Fruit fly (Drosophila melanogaster) whole organism, embryonic: ENCODE measurements around the gene VhaAC45RP.

Source experiments
- CG11696 ChIP-seq: fragments of 200-800 bp; sonication (Bioruptor generic); IDR thresholded peaks from 2 replicates; pipeline ENCODE4 v1.3.6; 2022; ENCODE audit warnings: missing biosample characterization, missing genetic modification characterization
- CG12219 ChIP-seq: fragments of 200-800 bp; sonication (Bioruptor generic); optimal IDR thresholded peaks from 3 replicates; lab custom pipeline; 2018; ENCODE audit warnings: missing biosample characterization, mild to moderate bottlenecking, missing genetic modification characterization
- CG1529 ChIP-seq: fragments of 200-800 bp; sonication (Bioruptor generic); optimal IDR thresholded peaks from 3 replicates; lab custom pipeline; 2018; ENCODE audit warnings: missing biosample characterization, missing genetic modification characterization
- CG1602 ChIP-seq: fragments of 200-800 bp; sonication (Bioruptor generic); optimal IDR thresholded peaks from 3 replicates; lab custom pipeline; 2016; ENCODE audit warnings: missing biosample characterization, missing genetic modification characterization
- CG1647 ChIP-seq: fragments of 200-800 bp; sonication (Bioruptor generic); optimal IDR thresholded peaks from 3 replicates; lab custom pipeline; 2016; ENCODE audit warnings: missing biosample characterization, missing genetic modification characterization
- CG18476 ChIP-seq: fragments of 200-800 bp; sonication (Bioruptor generic); optimal IDR thresholded peaks from 2 replicates; lab custom pipeline; 2016; ENCODE audit warnings: missing biosample characterization, mild to moderate bottlenecking, missing genetic modification characterization
- CG18619 ChIP-seq: fragments of 200-800 bp; sonication (Bioruptor generic); optimal IDR thresholded peaks from 3 replicates; lab custom pipeline; 2017; ENCODE audit warnings: missing biosample characterization, mild to moderate bottlenecking, missing genetic modification characterization
- CG30431 ChIP-seq: fragments of 200-800 bp; sonication (Bioruptor generic); optimal IDR thresholded peaks from 2 replicates; lab custom pipeline; 2017; ENCODE audit warnings: missing biosample characterization, missing genetic modification characterization
- CG31224 ChIP-seq: fragments of 200-800 bp; sonication (Bioruptor generic); IDR thresholded peaks from 2 replicates; pipeline ENCODE4 v1.3.6; 2022; ENCODE audit warnings: missing biosample characterization, missing genetic modification characterization
- CG31388 ChIP-seq: fragments of 200-800 bp; sonication (Bioruptor generic); optimal IDR thresholded peaks from 2 replicates; lab custom pipeline; 2016; ENCODE audit warnings: missing biosample characterization, missing genetic modification characterization
- CG3163 ChIP-seq: fragments of 200-800 bp; sonication (Bioruptor generic); optimal IDR thresholded peaks from 3 replicates; lab custom pipeline; 2016; ENCODE audit warnings: missing biosample characterization, missing genetic modification characterization
- CG34422 ChIP-seq: fragments of 200-800 bp; sonication (Bioruptor generic); IDR thresholded peaks from 3 replicates; pipeline ENCODE4 v1.3.6; 2022; ENCODE audit warnings: missing biosample characterization, missing genetic modification characterization
- CG4424 ChIP-seq: fragments of 200-800 bp; sonication (Bioruptor generic); optimal IDR thresholded peaks from 3 replicates; lab custom pipeline; 2016; ENCODE audit warnings: missing biosample characterization, missing genetic modification characterization
- CG5245 ChIP-seq: fragments of 200-800 bp; sonication (Bioruptor generic); optimal IDR thresholded peaks from 3 replicates; lab custom pipeline; 2016; ENCODE audit warnings: missing biosample characterization, missing genetic modification characterization
- CG5953 ChIP-seq: fragments of 200-800 bp; sonication (Bioruptor generic); IDR thresholded peaks from 2 replicates; pipeline ENCODE4 v1.3.6; 2022; ENCODE audit warnings: missing biosample characterization, missing genetic modification characterization
- CG6175 ChIP-seq: fragments of 200-800 bp; sonication (Bioruptor generic); IDR thresholded peaks from 3 replicates; pipeline ENCODE4 v1.3.6; 2022; ENCODE audit warnings: missing biosample characterization, missing genetic modification characterization
- CG6272 ChIP-seq: fragments of 200-800 bp; sonication (Bioruptor generic); IDR thresholded peaks from 2 replicates; pipeline ENCODE4 v1.3.6; 2022; ENCODE audit warnings: missing biosample characterization, missing genetic modification characterization
- CG7372 ChIP-seq: fragments of 200-800 bp; sonication (Bioruptor generic); IDR thresholded peaks from 2 replicates; pipeline ENCODE4 v1.3.6; 2022; ENCODE audit warnings: missing biosample characterization, missing genetic modification characterization
- CG7839 ChIP-seq: fragments of 200-800 bp; sonication (Bioruptor generic); optimal IDR thresholded peaks from 3 replicates; lab custom pipeline; 2018; ENCODE audit warnings: missing biosample characterization, mild to moderate bottlenecking, missing genetic modification characterization, moderate library complexity
- CG8944 ChIP-seq: fragments of 200-800 bp; sonication (Bioruptor generic); optimal IDR thresholded peaks from 3 replicates; lab custom pipeline; 2016; ENCODE audit warnings: missing biosample characterization, missing genetic modification characterization
- CG9437 ChIP-seq: fragments of 200-800 bp; sonication (Bioruptor generic); optimal IDR thresholded peaks from 2 replicates; lab custom pipeline; 2018; ENCODE audit warnings: missing biosample characterization, mild to moderate bottlenecking, missing genetic modification characterization
- Deaf1 ChIP-seq: fragments of 200-800 bp; optimal IDR thresholded peaks from 3 replicates; lab custom pipeline; 2019; ENCODE audit warnings: missing biosample characterization, mild to moderate bottlenecking, missing genetic modification characterization, moderate library complexity
- Dip2 ChIP-seq: fragments of 200-800 bp; sonication (Bioruptor generic); IDR thresholded peaks from 2 replicates; pipeline ENCODE4 v1.3.6; 2022; ENCODE audit warnings: missing biosample characterization, missing genetic modification characterization
- Drgx ChIP-seq: fragments of 200-800 bp; sonication (Bioruptor generic); IDR thresholded peaks from 2 replicates; pipeline ENCODE4 v1.3.6; 2022; ENCODE audit warnings: missing biosample characterization, missing genetic modification characterization
- E2f1 ChIP-seq: fragments of 200-800 bp; sonication (Bioruptor generic); IDR thresholded peaks from 2 replicates; pipeline ENCODE4 v1.3.6; 2022; ENCODE audit warnings: missing biosample characterization, missing genetic modification characterization
- Fer3 ChIP-seq: fragments of 200-800 bp; sonication (Bioruptor generic); optimal IDR thresholded peaks from 2 replicates; lab custom pipeline; 2018; ENCODE audit warnings: missing biosample characterization, mild to moderate bottlenecking, missing genetic modification characterization, moderate library complexity
- GATAe ChIP-seq: fragments of 200-800 bp; sonication (Bioruptor generic); conservative IDR thresholded peaks from 2 replicates; pipeline ENCODE4 v1.3.6; 2022; ENCODE audit warnings: missing biosample characterization, missing genetic modification characterization
- Gug ChIP-seq: fragments of 200-800 bp; sonication (Bioruptor generic); IDR thresholded peaks from 4 replicates; pipeline ENCODE4 v1.3.6; 2022; ENCODE audit warnings: missing biosample characterization, missing genetic modification characterization
- HLH3B ChIP-seq: fragments of 200-800 bp; sonication (Bioruptor generic); IDR thresholded peaks from 2 replicates; pipeline ENCODE4 v1.3.6; 2022; ENCODE audit warnings: missing biosample characterization, missing genetic modification characterization
- HmgZ ChIP-seq: fragments of 200-800 bp; sonication (Bioruptor generic); optimal IDR thresholded peaks from 2 replicates; lab custom pipeline; 2018; ENCODE audit warnings: missing biosample characterization, mild to moderate bottlenecking, missing genetic modification characterization
- NK7.1 ChIP-seq: fragments of 200-800 bp; sonication (Bioruptor generic); optimal IDR thresholded peaks from 3 replicates; lab custom pipeline; 2016; ENCODE audit warnings: missing biosample characterization, missing genetic modification characterization
- Nf-YC ChIP-seq: fragments of 200-800 bp; optimal IDR thresholded peaks from 3 replicates; lab custom pipeline; 2019; ENCODE audit warnings: missing biosample characterization, mild to moderate bottlenecking, missing genetic modification characterization, moderate library complexity
- Pdp1 ChIP-seq, 2 experiments: fragments of 200-800 bp; sonication (Bioruptor generic); optimal IDR thresholded peaks; 3 replicates each; lab custom pipeline; 2016; ENCODE audit warnings: missing biosample characterization in 2 of 2, missing genetic modification characterization in 2 of 2, mild to moderate bottlenecking in 1 of 2, moderate library complexity in 1 of 2
- Ravus ChIP-seq: fragments of 200-800 bp; sonication (Bioruptor generic); IDR thresholded peaks from 2 replicates; pipeline ENCODE4 v1.3.6; 2022; ENCODE audit warnings: missing biosample characterization, missing genetic modification characterization
- Sin3A ChIP-seq: fragments of >200 bp; optimal IDR thresholded peaks from 2 replicates; lab custom pipeline; 2018
- Sox100B ChIP-seq: fragments of 200-800 bp; sonication (Bioruptor generic); optimal IDR thresholded peaks from 3 replicates; lab custom pipeline; 2018; ENCODE audit warnings: missing biosample characterization, mild to moderate bottlenecking, missing genetic modification characterization
- aop ChIP-seq: fragments of 200-800 bp; sonication (Bioruptor generic); IDR thresholded peaks from 2 replicates; pipeline ENCODE4 v1.3.6; 2022; ENCODE audit warnings: missing biosample characterization, missing genetic modification characterization
- ase ChIP-seq: fragments of 200-800 bp; sonication (Bioruptor generic); IDR thresholded peaks from 3 replicates; pipeline ENCODE4 v1.3.6; 2022; ENCODE audit warnings: missing biosample characterization, missing genetic modification characterization
- az2 ChIP-seq: fragments of 200-800 bp; sonication (Bioruptor generic); optimal IDR thresholded peaks from 3 replicates; lab custom pipeline; 2016; ENCODE audit warnings: missing biosample characterization, missing genetic modification characterization
- chif ChIP-seq, 2 experiments: fragments of 200-800 bp; sonication (Bioruptor generic); optimal IDR thresholded peaks; 3 replicates each; lab custom pipeline; 2016; ENCODE audit warnings: missing biosample characterization in 2 of 2, missing genetic modification characterization in 2 of 2
- chm ChIP-seq: fragments of 200-800 bp; sonication (Bioruptor generic); IDR thresholded peaks from 2 replicates; pipeline ENCODE4 v1.3.6; 2022; ENCODE audit warnings: missing biosample characterization, missing genetic modification characterization
- ci ChIP-seq: fragments of 200-800 bp; sonication (Bioruptor generic); IDR thresholded peaks from 3 replicates; pipeline ENCODE4 v1.3.6; 2022; ENCODE audit warnings: missing biosample characterization, missing genetic modification characterization
- dati ChIP-seq: fragments of 200-800 bp; sonication (Bioruptor generic); IDR thresholded peaks from 2 replicates; pipeline ENCODE4 v1.3.6; 2022; ENCODE audit warnings: missing biosample characterization, missing genetic modification characterization
- dmrt99B ChIP-seq: fragments of 200-800 bp; sonication (Bioruptor generic); optimal IDR thresholded peaks from 2 replicates; lab custom pipeline; 2018; ENCODE audit warnings: missing biosample characterization, mild to moderate bottlenecking, missing genetic modification characterization, moderate library complexity
- fd3F ChIP-seq: fragments of 200-800 bp; sonication (Bioruptor generic); optimal IDR thresholded peaks from 2 replicates; lab custom pipeline; 2018; ENCODE audit warnings: missing biosample characterization, mild to moderate bottlenecking, missing genetic modification characterization, moderate library complexity
- fd64A ChIP-seq: fragments of 200-800 bp; sonication (Bioruptor generic); optimal IDR thresholded peaks from 3 replicates; lab custom pipeline; 2018; ENCODE audit warnings: missing biosample characterization, mild to moderate bottlenecking, missing genetic modification characterization
- pan ChIP-seq, 4 experiments: fragments of >200 bp in 3 of 4; fragments of 200-800 bp in 1 of 4; sonication (Bioruptor generic) in 1 of 4; optimal IDR thresholded peaks in 3 of 4; IDR thresholded peaks in 1 of 4; 2 replicates each; pipeline versions ENCODE4 v1.3.6 to Lab custom; 2017 to 2022; ENCODE audit warnings: missing biosample characterization in 2 of 4, missing genetic modification characterization in 2 of 4, mixed read lengths in 1 of 4
- pros ChIP-seq: fragments of 200-800 bp; sonication (Bioruptor generic); optimal IDR thresholded peaks from 3 replicates; lab custom pipeline; 2019; ENCODE audit warnings: missing biosample characterization, mild to moderate bottlenecking, missing genetic modification characterization, moderate library complexity
- sens ChIP-seq: fragments of 200-800 bp; sonication (Bioruptor generic); peaks from one replicate; lab custom pipeline; 2016; ENCODE audit warnings: missing biosample characterization, missing genetic modification characterization
- tgo ChIP-seq: fragments of 200-800 bp; sonication (Bioruptor generic); IDR thresholded peaks from 3 replicates; pipeline ENCODE4 v1.3.6; 2022; ENCODE audit warnings: missing biosample characterization, missing genetic modification characterization
- tin ChIP-seq: fragments of 200-800 bp; sonication (Bioruptor generic); optimal IDR thresholded peaks from 3 replicates; lab custom pipeline; 2016; ENCODE audit warnings: missing biosample characterization, missing genetic modification characterization
- tx ChIP-seq: fragments of 200-800 bp; sonication (Bioruptor generic); optimal IDR thresholded peaks from 2 replicates; lab custom pipeline; 2016; ENCODE audit warnings: missing biosample characterization, missing genetic modification characterization
- yki ChIP-seq: fragments of >200 bp; optimal IDR thresholded peaks from 3 replicates; lab custom pipeline; 2018

VhaAC45RP gene

dm6 chr3R:30189836-30190235 is 23.6 kb upstream of the VhaAC45RP start (continued):
- TF ChIP-seq CG5953 (GFP tag; lab: Robert Waterston, UW) (peak; percentile 67; the same call in 1 of the 2 replicates), Sin3A (lab: Kevin White, UChicago) (no peak), Deaf1 (tag; lab: Kevin White, UChicago) (peak; percentile 33), CG3163 (no peak), ase (GFP tag; lab: Robert Waterston, UW) (peak; percentile 86), GATAe (GFP tag; lab: Robert Waterston, UW) (0 out of 2 replicates have a peak, but pooled peaks have one; percentile 9), CG31224 (GFP tag; lab: Robert Waterston, UW) (peak; percentile 68), CG4424 (GFP tag; lab: Kevin White, UChicago) (peak; percentile 62), pros (GFP tag; lab: Kevin White, UChicago) (no peak), E2f1 (GFP tag; lab: Robert Waterston, UW) (peak; percentile 87), CG11696 (peak; percentile 58), fd64A (GFP tag; lab: Kevin White, UChicago) (peak; percentile 68), CG18619 (GFP tag; lab: Kevin White, UChicago) (peak; percentile 46), NK7.1 (GFP tag; lab: Kevin White, UChicago) (no peak), CG30431 (peak; percentile 64), CG6272 (peak; percentile 77), Pdp1 (GFP tag; optimal IDR thresholded peaks at IDR 0.05; lab: Kevin White, UChicago) (peak; percentile 67 to 68), Gug (GFP tag; lab: Robert Waterston, UW) (peak; percentile 78), CG31388 (peak; percentile 45), HLH3B (peak; percentile 83), dati (GFP tag; lab: Robert Waterston, UW) (no peak), CG1529 (GFP tag; lab: Kevin White, UChicago) (peak; percentile 57), CG7372 (peak; percentile 78), yki (lab: Kevin White, UChicago) (no peak), tgo (GFP tag; lab: Robert Waterston, UW) (peak; percentile 78), CG1647 (GFP tag; lab: Kevin White, UChicago) (peak; percentile 13), Sox100B (GFP tag; lab: Kevin White, UChicago) (peak; percentile 71), chif (GFP tag; optimal IDR thresholded peaks at IDR 0.05; lab: Kevin White, UChicago) (peak; percentile 54 to 70), HmgZ (tag; lab: Kevin White, UChicago) (peak; percentile 40), ci (GFP tag; lab: Robert Waterston, UW) (peak; percentile 92), CG12219 (GFP tag; lab: Kevin White, UChicago) (peak; percentile 72), pan (optimal IDR thresholded peaks at IDR 0.05; lab: Kevin White, UChicago) (no peak), pan (GFP tag; optimal IDR thresholded peaks at IDR 0.05 in 1 of 2, IDR thresholded peaks at IDR 0.05 in 1 of 2) (peak in 1 of 2 experiments; percentile 87), CG7839 (tag; lab: Kevin White, UChicago) (peak; percentile 77), tin (peak; percentile 70), chm (GFP tag; lab: Robert Waterston, UW) (peak; percentile 76), CG5245 (GFP tag; lab: Kevin White, UChicago) (peak; percentile 63), CG1602 (GFP tag; lab: Kevin White, UChicago) (peak; percentile 51), aop (peak; percentile 66; the same call in 1 of the 2 replicates), Nf-YC (tag; lab: Kevin White, UChicago) (peak; percentile 52), CG18476 (GFP tag; lab: Kevin White, UChicago) (peak; percentile 36), sens (GFP tag; lab: Kevin White, UChicago) (peak; percentile 89), CG9437 (GFP tag; lab: Kevin White, UChicago) (peak; percentile 56), CG34422 (peak; percentile 82), dmrt99B (peak; percentile 84), az2 (GFP tag; lab: Kevin White, UChicago) (peak; percentile 77), Ravus (GFP tag; lab: Robert Waterston, UW) (peak; percentile 51), Drgx (peak; percentile 55), Fer3 (tag; lab: Kevin White, UChicago) (peak; percentile 76), tx (GFP tag; lab: Kevin White, UChicago) (peak; percentile 4), CG8944 (GFP tag; lab: Kevin White, UChicago) (peak; percentile 11), Dip2 (no peak), fd3F (GFP tag; lab: Kevin White, UChicago) (peak; percentile 53), CG6175 (no peak)
